Worm (Caenorhabditis elegans): ENCODE results near the gene F49F1.4.
"Not testable (repeated sequence)": the region's sequence is repeated elsewhere in the genome, so short reads cannot be mapped to it uniquely, and the experiment has no call there.

Gene F49F1.4

DNA sequence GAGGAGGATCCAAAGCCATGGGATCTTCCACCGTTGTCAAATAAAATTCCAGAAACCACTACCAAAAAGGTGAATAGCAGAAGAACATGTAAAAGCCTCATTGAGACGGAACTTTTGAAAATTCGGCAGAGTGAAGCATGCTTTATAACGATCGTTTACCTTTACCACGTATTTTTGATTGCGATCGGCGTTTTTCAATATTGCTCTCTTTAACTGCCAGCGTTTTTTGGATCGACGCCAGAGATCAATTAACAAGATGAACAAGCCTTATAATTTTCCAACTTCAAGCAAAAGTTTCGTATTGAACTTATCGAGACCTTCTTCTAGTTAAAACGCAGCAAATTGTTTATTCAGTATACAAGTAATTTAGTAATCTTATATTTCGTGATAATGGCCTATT is 23.5 kb upstream of the F49F1.4 start, which contains the start of gene F49F1.10:
TSS of gene F49F1.10 (minus strand) at position 101 of the 400 bp plus-strand sequence.
- no peak for TF ChIP-seq bed-3 (GFP tag; optimal IDR thresholded peaks at IDR 0.05)

DNA sequence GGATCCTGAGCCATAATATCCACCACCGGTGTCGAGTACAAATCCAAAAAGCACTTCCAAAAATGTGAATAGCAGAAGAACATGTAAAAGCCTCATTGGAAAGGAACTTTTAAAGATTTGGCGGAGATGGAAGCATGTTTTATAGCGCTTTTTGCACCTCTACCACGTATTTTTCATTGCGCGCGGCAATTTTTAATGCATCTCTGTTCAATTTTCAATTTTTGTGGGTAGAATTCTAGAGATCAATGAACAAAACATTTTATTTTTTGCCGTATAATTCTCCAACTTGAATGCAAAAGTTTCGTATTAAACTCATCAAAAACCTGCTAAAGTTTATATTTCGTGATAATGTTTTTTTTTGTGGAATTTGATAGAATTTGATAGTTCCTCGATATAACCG is 21.9 kb upstream of the F49F1.4 start, which contains the start of gene F49F1.9:
TSS of gene F49F1.9 (minus strand) at position 101 of the 400 bp plus-strand sequence.
- no peak for TF ChIP-seq unc-120 (tag; optimal IDR thresholded peaks at IDR 0.05; ENCODE audit: poor library complexity, severe bottlenecking)

DNA sequence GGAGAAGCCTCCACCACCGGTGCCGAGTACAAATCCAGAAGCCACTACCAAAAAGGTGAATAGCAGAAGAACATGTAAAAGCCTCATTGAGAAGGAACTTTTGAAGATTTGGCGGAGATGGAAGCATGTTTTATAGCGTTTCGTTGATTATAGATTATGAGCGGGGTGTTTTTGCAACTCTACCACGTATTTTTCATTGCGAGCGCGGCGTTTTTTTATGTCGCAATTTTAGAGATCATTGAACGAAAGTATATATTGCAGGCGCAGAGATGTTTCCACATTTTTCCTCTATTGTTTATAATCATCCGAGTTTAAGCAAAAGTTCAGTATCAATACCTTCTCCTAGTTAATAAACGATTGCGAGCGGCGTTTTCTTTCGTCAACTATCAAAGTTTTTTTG is 20.2 kb upstream of the F49F1.4 start, which contains the start of gene F49F1.17:
TSS of gene F49F1.17 (minus strand) at position 101 of the 400 bp plus-strand sequence.
- TF ChIP-seq sem-2 (GFP tag; optimal IDR thresholded peaks at IDR 0.05) (no peak), unc-120 (tag; optimal IDR thresholded peaks at IDR 0.05; ENCODE audit: poor library complexity, severe bottlenecking) (no peak), ceh-83 (GFP tag; optimal IDR thresholded peaks at IDR 0.05) (no peak), nhr-28 (tag; optimal IDR thresholded peaks at IDR 0.05) (no peak), flh-1 (GFP tag; optimal IDR thresholded peaks at IDR 0.05) (no peak), nhr-76 (tag; optimal IDR thresholded peaks at IDR 0.05) (no peak), lin-13 (tag; optimal IDR thresholded peaks at IDR 0.05) (no peak), ces-1 (GFP tag; optimal IDR thresholded peaks at IDR 0.05) (no peak)

DNA sequence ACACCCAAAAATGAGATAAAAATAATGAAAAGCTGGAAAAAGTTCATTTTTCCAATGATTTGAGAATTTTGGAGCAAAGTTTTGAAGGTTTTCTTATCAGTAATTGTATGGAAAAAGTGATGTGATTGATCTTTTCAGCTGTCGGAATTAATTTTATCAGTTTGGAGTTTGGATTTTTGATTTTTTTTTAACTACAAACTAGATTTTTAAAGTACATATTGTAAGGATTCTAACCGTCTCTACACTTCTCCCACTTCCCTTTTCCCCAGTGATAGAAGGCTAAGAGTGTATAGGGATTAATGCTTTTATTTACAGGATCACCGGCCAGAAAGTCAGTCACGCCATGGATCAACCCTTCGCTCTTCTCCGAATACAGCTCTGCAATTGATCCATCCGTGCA is 10.1 kb upstream of the F49F1.4 start, which contains the start of gene F49F1.7:
TSS of gene F49F1.7 (minus strand) at position 101 of the 400 bp plus-strand sequence.
- not testable (repeated sequence) for TF ChIP-seq ceh-43 (GFP tag; optimal IDR thresholded peaks at IDR 0.05); ceh-39 (tag; optimal IDR thresholded peaks at IDR 0.05); elt-3 (tag; optimal IDR thresholded peaks at IDR 0.05)

DNA sequence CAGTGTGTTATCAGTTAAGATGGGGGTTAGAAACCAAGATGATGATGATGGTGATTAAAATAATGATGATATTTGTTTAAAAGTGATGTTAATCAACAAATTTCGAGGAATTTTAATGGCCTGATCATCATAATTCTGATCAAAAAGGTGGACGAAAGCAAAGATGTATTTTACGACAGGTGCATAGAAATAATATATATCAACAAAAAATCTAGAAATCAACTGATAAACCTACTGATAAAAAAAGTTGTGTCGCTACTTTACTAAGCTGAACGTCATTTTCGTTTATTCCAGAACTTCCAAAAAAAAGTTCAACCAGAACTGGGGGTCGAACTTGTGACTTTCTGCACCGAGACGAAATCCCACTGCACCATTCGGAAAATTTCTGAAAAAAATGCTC is 7.5 kb upstream of the F49F1.4 start, which contains the start of gene mul-1:
TSS of gene mul-1 (minus strand) at position 84 of the 400 bp plus-strand sequence.
- TF ChIP-seq unc-120 (tag; optimal IDR thresholded peaks at IDR 0.05; ENCODE audit: poor library complexity, severe bottlenecking) (no peak), M03D4.4 (tag; optimal IDR thresholded peaks at IDR 0.05) (no peak), sem-2 (GFP tag; optimal IDR thresholded peaks at IDR 0.05) (no peak), tbx-8 (GFP tag; optimal IDR thresholded peaks at IDR 0.05) (no peak), ztf-11 (tag; optimal IDR thresholded peaks at IDR 0.05) (no peak), mls-2 (tag; optimal IDR thresholded peaks at IDR 0.05) (no peak), elt-1 (tag; optimal IDR thresholded peaks at IDR 0.05; ENCODE audit: borderline replicate concordance, insufficient read depth) (no peak), zip-8 (tag; optimal IDR thresholded peaks at IDR 0.05) (no peak), nhr-12 (tag; optimal IDR thresholded peaks at IDR 0.05) (no peak), unc-39 (tag; optimal IDR thresholded peaks at IDR 0.05) (no peak), ces-1 (GFP tag; optimal IDR thresholded peaks at IDR 0.05) (no peak), nhr-2 (tag; optimal IDR thresholded peaks at IDR 0.05) (no peak)

DNA sequence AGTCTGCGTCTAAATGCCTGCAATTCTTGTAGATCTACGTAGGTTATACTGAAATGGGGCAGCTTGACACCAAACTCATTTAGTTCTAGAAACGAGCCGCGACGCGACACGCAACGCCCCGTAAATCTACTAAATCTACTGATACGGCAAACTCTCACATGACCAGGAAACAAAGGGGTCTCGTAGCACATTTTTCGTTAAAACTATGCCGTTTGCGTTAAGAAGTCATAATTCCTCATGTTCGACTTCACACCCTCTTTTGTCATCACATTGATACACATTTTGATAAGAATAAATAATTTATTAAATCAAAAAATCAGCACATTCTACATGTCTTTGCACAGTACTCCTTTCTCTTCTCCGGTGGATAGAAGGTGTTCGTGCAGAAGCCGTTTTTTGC is 5.5 kb upstream of the F49F1.4 start:
- TF ChIP-seq flh-1 (GFP tag; optimal IDR thresholded peaks at IDR 0.05): no peak
- no peak for TF ChIP-seq tbx-8 (GFP tag; optimal IDR thresholded peaks at IDR 0.05)
- TF ChIP-seq bed-3 (GFP tag; optimal IDR thresholded peaks at IDR 0.05): no peak
- no peak for TF ChIP-seq lin-13 (tag; optimal IDR thresholded peaks at IDR 0.05)
- TF ChIP-seq unc-62 (GFP tag; optimal IDR thresholded peaks at IDR 0.05): no peak
- no peak for TF ChIP-seq elt-1 (tag; optimal IDR thresholded peaks at IDR 0.05; ENCODE audit: borderline replicate concordance, insufficient read depth)
- TF ChIP-seq unc-39 (tag; optimal IDR thresholded peaks at IDR 0.05): no peak
- TF ChIP-seq nhr-28 (tag; optimal IDR thresholded peaks at IDR 0.05): no peak

DNA sequence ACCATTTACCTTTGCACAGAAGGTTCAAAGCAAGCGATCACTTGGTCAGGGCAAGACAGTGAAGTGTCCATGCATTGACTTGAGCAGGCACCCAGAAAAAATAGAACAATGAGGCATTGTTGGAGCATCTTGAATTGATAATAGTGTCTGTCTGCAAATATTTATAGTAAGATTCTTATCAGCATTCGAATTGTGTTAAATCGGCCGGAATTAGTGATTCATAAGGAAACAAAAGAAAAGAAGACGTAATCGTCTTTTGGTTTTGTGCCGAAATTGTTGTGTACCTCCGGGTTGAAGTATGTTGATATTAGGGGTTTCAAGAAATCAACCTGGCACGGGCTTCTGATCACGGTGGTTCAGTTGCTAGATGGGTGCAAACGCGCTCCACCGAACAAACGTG is 4.7 kb upstream of the F49F1.4 start, which contains the start of gene F49F1.5:
TSS of gene F49F1.5 (minus strand) at position 153 of the 400 bp plus-strand sequence.
- TF ChIP-seq mep-1 (tag; optimal IDR thresholded peaks at IDR 0.05) (no peak), ceh-83 (GFP tag; optimal IDR thresholded peaks at IDR 0.05) (no peak), bed-3 (GFP tag; optimal IDR thresholded peaks at IDR 0.05) (no peak), lsy-2 (tag; optimal IDR thresholded peaks at IDR 0.05) (no peak), cnd-1 (tag; optimal IDR thresholded peaks at IDR 0.05) (no peak), lin-13 (tag; optimal IDR thresholded peaks at IDR 0.05) (no peak), flh-1 (GFP tag; optimal IDR thresholded peaks at IDR 0.05) (no peak), elt-3 (tag; optimal IDR thresholded peaks at IDR 0.05) (no peak), M03D4.4 (tag; optimal IDR thresholded peaks at IDR 0.05) (no peak), ceh-39 (tag; optimal IDR thresholded peaks at IDR 0.05) (no peak)

Data from whole organism, mixed stage, embryonic.